Worm (Caenorhabditis elegans): ENCODE results near the gene R05G6.9.

Gene R05G6.9

ce11 chrIV:7497750-7498149 is 18.3 kb downstream of the R05G6.9 start, which contains the start of gene egas-4:
TSS of gene egas-4 (minus strand) at chrIV:7497850.
- TF ChIP-seq unc-39 (tag; optimal IDR thresholded peaks at IDR 0.05) = no peak
- TF ChIP-seq M03D4.4 (tag; optimal IDR thresholded peaks at IDR 0.05) = no peak
- TF ChIP-seq mep-1 (tag; optimal IDR thresholded peaks at IDR 0.05) = no peak
- TF ChIP-seq ham-2 (GFP tag; optimal IDR thresholded peaks at IDR 0.05) = no peak
- no peak for TF ChIP-seq unc-62 (GFP tag; optimal IDR thresholded peaks at IDR 0.05)
- no peak for TF ChIP-seq pha-4 (tag; optimal IDR thresholded peaks at IDR 0.05)
- TF ChIP-seq ceh-43 (GFP tag; optimal IDR thresholded peaks at IDR 0.05) = no peak
- TF ChIP-seq sem-2 (GFP tag; optimal IDR thresholded peaks at IDR 0.05) = no peak
- TF ChIP-seq flh-1 (GFP tag; optimal IDR thresholded peaks at IDR 0.05) = no peak
- TF ChIP-seq elt-3 (tag; optimal IDR thresholded peaks at IDR 0.05) = no peak
- no peak for TF ChIP-seq mab-5 (tag; optimal IDR thresholded peaks at IDR 0.05)
- TF ChIP-seq mls-2 (tag; optimal IDR thresholded peaks at IDR 0.05) = no peak
- TF ChIP-seq bed-3 (GFP tag; optimal IDR thresholded peaks at IDR 0.05) = no peak

- no peak for TF ChIP-seq lsy-2 (tag; optimal IDR thresholded peaks at IDR 0.05)
- TF ChIP-seq cnd-1 (tag; optimal IDR thresholded peaks at IDR 0.05) = no peak
- TF ChIP-seq snpc-4 (tag; optimal IDR thresholded peaks at IDR 0.05) = no peak
- TF ChIP-seq ztf-11 (tag; optimal IDR thresholded peaks at IDR 0.05) = no peak
- no peak for TF ChIP-seq elt-1 (tag; optimal IDR thresholded peaks at IDR 0.05; ENCODE audit: borderline replicate concordance, insufficient read depth)
- TF ChIP-seq mab-5 (tag; optimal IDR thresholded peaks at IDR 0.05) = no peak
- TF ChIP-seq tbx-8 (GFP tag; optimal IDR thresholded peaks at IDR 0.05) = no peak
- no peak for TF ChIP-seq lin-13 (tag; optimal IDR thresholded peaks at IDR 0.05)
Measured at ce11 chrIV:7497205-7497604, 18.9 kb downstream of the R05G6.9 start.

ce11 chrIV:7491464-7491863 is 24.6 kb downstream of the R05G6.9 start, which contains the start of gene F55G1.1:
TSS of gene F55G1.1 (plus strand) at chrIV:7491764.
- TF ChIP-seq unc-39 (tag; optimal IDR thresholded peaks at IDR 0.05) (no peak), ceh-43 (GFP tag; optimal IDR thresholded peaks at IDR 0.05) (no peak), elt-3 (tag; optimal IDR thresholded peaks at IDR 0.05) (no peak), ham-2 (GFP tag; optimal IDR thresholded peaks at IDR 0.05) (no peak), pha-4 (tag; optimal IDR thresholded peaks at IDR 0.05) (no peak), nhr-28 (tag; optimal IDR thresholded peaks at IDR 0.05) (no peak), tbx-8 (GFP tag; optimal IDR thresholded peaks at IDR 0.05) (no peak), mab-5 (tag; optimal IDR thresholded peaks at IDR 0.05) (no peak), ztf-11 (tag; optimal IDR thresholded peaks at IDR 0.05) (no peak), elt-1 (tag; optimal IDR thresholded peaks at IDR 0.05; ENCODE audit: borderline replicate concordance, insufficient read depth) (no peak), snpc-4 (tag; optimal IDR thresholded peaks at IDR 0.05) (no peak), lin-13 (tag; optimal IDR thresholded peaks at IDR 0.05) (no peak), nhr-2 (tag; optimal IDR thresholded peaks at IDR 0.05) (no peak), M03D4.4 (tag; optimal IDR thresholded peaks at IDR 0.05) (no peak), flh-1 (GFP tag; optimal IDR thresholded peaks at IDR 0.05) (no peak)

ce11 chrIV:7488457-7488783 is 27.6 kb downstream of the R05G6.9 start:
- TF ChIP-seq ces-1 (GFP tag; optimal IDR thresholded peaks at IDR 0.05) (no peak), drap-1 (GFP tag; optimal IDR thresholded peaks at IDR 0.05) (no peak), tbx-8 (GFP tag; optimal IDR thresholded peaks at IDR 0.05) (no peak), unc-39 (tag; optimal IDR thresholded peaks at IDR 0.05) (no peak)

ce11 chrIV:7487554-7488456 is 28.3 kb downstream of the R05G6.9 start, which contains the start of the genes his-60 and his-59:
TSS of gene his-60 (minus strand) at chrIV:7487992.
TSS of gene his-59 (plus strand) at chrIV:7488249.
- TF ChIP-seq mep-1 (tag; optimal IDR thresholded peaks at IDR 0.05) (peak; percentile 70), zip-8 (tag; optimal IDR thresholded peaks at IDR 0.05) (no peak), mab-5 (tag; optimal IDR thresholded peaks at IDR 0.05) (no peak), tbx-8 (GFP tag; optimal IDR thresholded peaks at IDR 0.05) (peak; percentile 26), nhr-2 (tag; optimal IDR thresholded peaks at IDR 0.05) (peak; percentile 51), cnd-1 (tag; optimal IDR thresholded peaks at IDR 0.05) (peak; percentile 92), unc-39 (tag; optimal IDR thresholded peaks at IDR 0.05) (peak; percentile 24), ces-1 (GFP tag; optimal IDR thresholded peaks at IDR 0.05) (peak; percentile 6), lsy-2 (tag; optimal IDR thresholded peaks at IDR 0.05) (peak; percentile 24), lin-13 (tag; optimal IDR thresholded peaks at IDR 0.05) (peak; percentile 97), drap-1 (GFP tag; optimal IDR thresholded peaks at IDR 0.05) (peak; percentile 63), hlh-1 (tag; optimal IDR thresholded peaks at IDR 0.05) (no peak), bed-3 (GFP tag; optimal IDR thresholded peaks at IDR 0.05) (no peak), blmp-1 (tag; optimal IDR thresholded peaks at IDR 0.05) (no peak), ceh-83 (GFP tag; optimal IDR thresholded peaks at IDR 0.05) (peak; percentile 83), sptf-1 (tag; optimal IDR thresholded peaks at IDR 0.05) (peak; percentile 44), M03D4.4 (tag; optimal IDR thresholded peaks at IDR 0.05) (peak; percentile 77), unc-120 (tag; optimal IDR thresholded peaks at IDR 0.05; ENCODE audit: poor library complexity, severe bottlenecking) (no peak), sem-2 (GFP tag; optimal IDR thresholded peaks at IDR 0.05) (peak; percentile 63), lin-32 (GFP tag; optimal IDR thresholded peaks at IDR 0.05) (peak; percentile 84), elt-1 (tag; optimal IDR thresholded peaks at IDR 0.05; ENCODE audit: borderline replicate concordance, insufficient read depth) (no peak), ceh-39 (tag; optimal IDR thresholded peaks at IDR 0.05) (peak; percentile 80), flh-1 (GFP tag; optimal IDR thresholded peaks at IDR 0.05) (no peak), nhr-12 (tag; optimal IDR thresholded peaks at IDR 0.05) (peak; percentile 53), ceh-43 (GFP tag; optimal IDR thresholded peaks at IDR 0.05) (peak; percentile 48), elt-3 (tag; optimal IDR thresholded peaks at IDR 0.05) (no peak), snpc-4 (tag; optimal IDR thresholded peaks at IDR 0.05) (no peak), nhr-237 (tag; optimal IDR thresholded peaks at IDR 0.05) (no peak), pha-4 (tag; optimal IDR thresholded peaks at IDR 0.05) (peak; percentile 88), unc-62 (GFP tag; optimal IDR thresholded peaks at IDR 0.05) (peak; percentile 25), mls-2 (tag; optimal IDR thresholded peaks at IDR 0.05) (peak; percentile 52), nhr-28 (tag; optimal IDR thresholded peaks at IDR 0.05) (no peak), nhr-76 (tag; optimal IDR thresholded peaks at IDR 0.05) (no peak), ztf-11 (tag; optimal IDR thresholded peaks at IDR 0.05) (peak; percentile 93)
